Worm (Caenorhabditis elegans) whole organism, dauer: ENCODE data around the gene F01F1.3.

Experiments
- unc-62 ChIP-seq: sonication (generic microtip); optimal IDR thresholded peaks from 2 replicates; lab custom pipeline; 2017; ENCODE audit warnings: missing biosample characterization, missing genetic modification reagents, missing genetic modification characterization

Gene F01F1.3

DNA sequence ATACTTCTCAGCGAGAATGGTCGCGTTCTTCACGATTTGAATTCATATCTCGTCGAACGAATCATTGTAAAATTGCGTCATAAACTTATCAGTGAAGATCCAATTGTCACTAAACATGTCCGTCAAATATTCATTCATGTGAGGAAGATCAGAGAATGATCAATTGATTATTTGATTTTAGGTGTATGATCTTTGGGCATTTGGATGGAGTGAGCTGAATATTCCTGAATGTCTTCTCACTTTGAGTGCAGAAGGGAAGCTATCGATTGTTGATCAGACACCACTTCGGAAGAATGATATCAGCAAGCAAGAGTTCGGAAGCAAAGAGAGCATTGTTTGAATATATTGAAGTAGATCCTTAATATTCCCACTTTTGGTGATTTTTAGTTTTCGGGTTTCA lies 2.5 kb downstream of the F01F1.3 start:
- no peak for TF ChIP-seq unc-62 (GFP tag; lab: Kevin White, UChicago)

DNA sequence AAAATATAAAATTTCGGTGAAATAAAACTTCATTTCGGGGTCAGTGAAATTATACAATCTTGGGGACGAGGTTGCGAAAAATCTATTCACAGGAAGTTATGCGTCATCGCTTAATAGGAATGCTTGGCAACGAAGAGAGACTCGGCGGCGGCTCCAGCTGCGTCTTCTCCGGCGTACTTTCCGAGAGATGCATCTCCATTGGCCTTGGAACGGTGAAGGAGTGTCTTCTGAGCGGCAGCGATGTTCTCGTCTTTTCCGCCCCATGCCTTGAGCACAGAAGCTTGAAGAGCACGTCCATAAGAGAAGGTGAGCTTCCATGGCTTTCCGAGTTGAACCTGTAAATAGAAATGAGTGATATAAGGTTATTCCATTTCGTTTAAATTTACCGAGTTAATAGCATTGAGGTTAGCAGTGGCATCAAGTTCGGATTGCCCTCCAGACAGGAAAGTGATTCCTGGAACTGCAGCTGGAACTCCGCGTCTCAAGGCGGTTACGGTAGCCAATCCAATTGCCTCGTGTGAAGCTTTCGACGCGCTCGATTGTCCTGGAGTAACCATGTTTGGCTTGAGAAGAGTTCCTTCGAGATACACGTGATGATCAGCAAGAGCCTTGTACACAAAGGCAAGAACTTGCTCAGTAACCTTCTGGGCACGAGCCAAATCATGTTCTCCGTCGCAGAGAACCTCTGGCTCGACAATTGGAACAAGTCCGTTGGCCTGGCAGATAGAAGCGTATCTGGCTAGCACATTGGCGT lies 3.1 kb downstream of the F01F1.3 start:
- TF ChIP-seq unc-62 (GFP tag; lab: Kevin White, UChicago), result no peak

DNA sequence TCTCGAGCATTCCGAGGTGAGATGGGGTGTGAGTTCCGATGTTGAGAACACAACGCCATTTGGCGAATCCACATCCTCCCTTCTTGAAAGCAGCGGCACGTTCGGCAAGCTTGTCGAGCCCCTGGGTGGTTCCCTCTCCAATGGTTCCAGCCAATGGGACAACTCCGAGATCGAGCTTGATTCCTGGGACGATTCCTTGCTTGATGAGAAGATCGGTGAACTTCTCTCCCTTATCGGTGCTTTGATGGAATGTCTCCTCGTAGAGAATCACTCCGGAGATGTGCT lies 3.6 kb downstream of the F01F1.3 start:
- TF ChIP-seq unc-62 (GFP tag; lab: Kevin White, UChicago), result no peak

- TF ChIP-seq unc-62 (GFP tag; lab: Kevin White, UChicago), result no peak
Measured at ce11 chrIII:5875705-5876104, 4.0 kb downstream of the F01F1.3 start.

ce11 chrIII:5876140-5876675 lies 4.5 kb downstream of the F01F1.3 start, which contains the start of gene aldo-2:
Gene aldo-2 (minus strand): TSS chrIII:5876625.
- TF ChIP-seq unc-62 (GFP tag; lab: Kevin White, UChicago), result no peak

ce11 chrIII:5876867-5877641 lies 5.3 kb downstream of the F01F1.3 start:
- TF ChIP-seq unc-62 (GFP tag; lab: Kevin White, UChicago), result no peak

DNA sequence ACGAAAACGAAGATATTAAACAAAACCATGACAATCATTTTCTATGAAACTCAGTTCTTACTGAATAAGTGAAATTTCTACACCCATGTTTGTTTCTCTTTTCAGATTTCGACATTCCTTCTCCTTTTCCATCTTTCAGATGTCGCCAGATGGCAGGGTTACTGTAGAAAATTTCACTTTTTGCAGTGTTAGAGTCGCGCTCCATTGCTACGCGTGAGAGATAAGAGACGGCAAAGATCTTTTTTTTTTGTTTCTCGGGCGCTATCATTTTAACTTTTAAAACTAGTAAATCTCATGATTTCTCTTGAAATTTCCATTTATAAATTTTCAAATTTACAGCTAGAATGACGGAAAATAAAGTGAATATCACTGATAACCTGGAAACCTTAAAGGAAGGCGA lies 6.5 kb downstream of the F01F1.3 start, which contains the start of the genes mig-21 and F01F1.2:
TSS of gene mig-21 (minus strand) at position 166 of the 400 bp plus-strand sequence.
TSS of gene F01F1.2 (plus strand) at position 340 of the 400 bp plus-strand sequence.
- TF ChIP-seq unc-62 (GFP tag; lab: Kevin White, UChicago), result no peak

ce11 chrIII:5879291-5879968 lies 7.7 kb downstream of the F01F1.3 start, which contains the start of gene hpo-10:
Gene hpo-10 (plus strand): TSS chrIII:5879489.
- TF ChIP-seq unc-62 (GFP tag; lab: Kevin White, UChicago), result no peak

DNA sequence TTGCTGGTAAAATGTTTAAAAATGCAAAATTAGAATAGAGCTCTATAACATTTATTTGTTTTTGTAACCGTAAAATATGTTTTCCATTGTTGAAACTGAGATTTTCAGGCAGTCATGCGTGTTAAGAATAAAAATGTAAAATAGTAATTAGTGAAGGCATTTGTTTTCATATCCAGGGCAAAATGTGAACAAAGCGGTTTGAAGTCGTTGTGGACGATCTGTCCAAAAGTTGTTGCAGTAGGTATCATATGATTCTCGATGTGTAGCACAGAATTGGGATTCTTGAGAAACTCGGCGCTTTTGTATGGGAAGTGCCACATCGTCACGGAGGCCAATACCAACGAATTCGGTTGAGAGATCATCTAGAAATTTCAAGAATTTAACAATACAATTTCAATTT lies 10.5 kb downstream of the F01F1.3 start:
- TF ChIP-seq unc-62 (GFP tag; lab: Kevin White, UChicago), result no peak

DNA sequence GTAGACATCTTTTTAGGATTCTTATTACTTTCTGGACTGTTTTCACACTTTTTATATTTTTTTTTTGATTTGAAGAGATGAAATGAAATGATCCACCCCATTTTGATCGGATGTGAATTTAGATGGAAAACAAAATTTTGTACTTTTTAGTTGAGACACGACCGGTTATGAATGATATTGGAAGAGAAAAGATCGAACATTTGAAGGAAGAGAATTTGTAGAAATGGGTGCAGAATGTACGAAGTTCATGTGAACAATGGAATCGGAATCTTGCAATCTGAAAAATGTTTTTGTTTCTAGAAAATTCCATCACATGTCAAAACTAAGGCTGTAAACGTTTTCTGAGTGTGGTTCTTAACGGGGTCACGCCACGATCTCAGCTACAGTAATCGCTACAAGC lies 11.1 kb downstream of the F01F1.3 start, which contains the start of gene F01F1.14:
TSS of gene F01F1.14 (minus strand) at position 101 of the 400 bp plus-strand sequence.
- no peak for TF ChIP-seq unc-62 (GFP tag; lab: Kevin White, UChicago)

ce11 chrIII:5883517-5883916 lies 11.8 kb downstream of the F01F1.3 start:
- TF ChIP-seq unc-62 (GFP tag; lab: Kevin White, UChicago), result no peak

DNA sequence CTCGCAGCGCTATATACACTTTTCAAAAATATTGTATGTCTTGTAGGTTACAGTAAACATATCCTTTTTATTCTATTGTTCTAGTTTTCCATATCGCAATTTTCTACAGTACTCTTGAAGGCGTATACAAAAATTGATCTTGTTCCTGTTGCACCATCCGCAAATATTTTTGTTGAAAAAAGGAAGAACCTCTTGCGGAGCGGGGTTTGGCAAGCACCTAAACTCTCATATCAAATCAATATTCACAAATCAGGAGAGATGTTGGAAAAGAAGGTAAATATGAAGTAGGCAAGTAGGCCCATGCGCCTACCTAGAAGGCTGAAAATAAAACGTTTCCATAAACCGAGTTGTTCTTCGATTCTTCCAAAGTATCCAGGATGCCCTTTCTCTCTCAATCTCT lies 12.3 kb downstream of the F01F1.3 start, which contains the start of gene C28H8.5:
TSS of gene C28H8.5 (plus strand) at position 301 of the 400 bp plus-strand sequence.
- TF ChIP-seq unc-62 (GFP tag; lab: Kevin White, UChicago), result no peak

ce11 chrIII:5884459-5884858 lies 12.7 kb downstream of the F01F1.3 start:
- no peak for TF ChIP-seq unc-62 (GFP tag; lab: Kevin White, UChicago)

DNA sequence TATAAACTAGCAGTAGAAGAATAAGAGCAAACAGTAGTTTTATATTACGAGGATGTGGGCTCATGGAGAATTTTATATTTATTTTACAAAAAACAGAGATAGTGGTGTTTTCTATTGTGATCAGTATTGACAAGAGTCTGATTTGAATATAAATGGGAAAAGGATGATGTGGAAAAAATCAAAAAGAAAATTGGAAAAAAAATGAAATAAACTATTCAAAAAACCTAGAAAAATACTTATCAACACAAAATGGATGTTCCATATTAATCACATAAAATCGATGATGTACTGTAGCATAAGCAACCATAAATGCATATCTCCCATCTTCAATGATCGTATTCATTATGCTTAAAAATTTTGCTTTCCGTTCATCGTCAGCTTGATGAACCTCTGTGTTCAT lies 15.2 kb downstream of the F01F1.3 start, which contains the start of gene C28H8.7:
TSS of gene C28H8.7 (minus strand) at position 101 of the 400 bp plus-strand sequence.
- TF ChIP-seq unc-62 (GFP tag; lab: Kevin White, UChicago), result no peak

- TF ChIP-seq unc-62 (GFP tag; lab: Kevin White, UChicago), result no peak
Measured at ce11 chrIII:5888675-5889074, 16.9 kb downstream of the F01F1.3 start, which contains the start of gene C28H8.8. Gene C28H8.8 (minus strand): TSS chrIII:5888775.
